Worm (Caenorhabditis elegans) whole organism, L4/young adult: ENCODE data around the gene T16G1.4.

Experiments
- W03F9.2 ChIP-seq: fragments of 150-350 bp; optimal IDR thresholded peaks from 2 replicates; lab custom pipeline; 2014; ENCODE audit warnings: missing biosample characterization, missing genetic modification characterization
- dao-5 ChIP-seq: sonication (generic microtip); optimal IDR thresholded peaks from 2 replicates; lab custom pipeline; 2016; ENCODE audit warnings: missing genotype, missing genetic modification characterization, moderate library complexity, missing compliant biosample characterization
- him-1 ChIP-seq: sonication (generic microtip); optimal IDR thresholded peaks from 2 replicates; lab custom pipeline; 2016; ENCODE audit warnings: missing genotype, missing genetic modification reagents, missing genetic modification characterization, missing compliant biosample characterization

ce11 chrV:12968555-12968954, 26.9 kb upstream of the T16G1.4 start, which contains the start of gene lin-46:
- no peak for TF ChIP-seq him-1 (tag; lab: Kevin White, UChicago)
- TF ChIP-seq W03F9.2: no peak
- TF ChIP-seq dao-5 (tag; lab: Kevin White, UChicago): no peak
